Worm (Caenorhabditis elegans): ENCODE data around the gene C54D10.5.

Gene C54D10.5

DNA sequence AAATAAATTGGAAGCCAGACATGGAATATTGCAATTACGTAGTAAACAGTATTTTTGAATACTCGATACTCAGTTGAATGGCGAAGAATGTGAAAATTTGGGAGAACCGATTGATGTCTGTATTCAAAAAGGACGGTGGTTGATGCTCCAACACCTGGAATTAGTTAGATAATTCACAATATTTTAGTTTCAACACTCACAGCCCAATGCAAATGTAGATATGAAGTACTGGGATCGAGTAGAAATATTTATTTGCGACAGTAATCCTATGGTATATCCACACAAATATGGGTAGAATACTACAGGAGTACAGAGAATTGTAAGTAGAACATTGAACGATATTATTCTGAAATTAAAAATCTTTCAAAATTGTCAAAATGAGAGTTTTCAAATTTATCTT, 4.0 kb downstream of the C54D10.5 start:
- TF ChIP-seq fkh-8 (tag; optimal IDR thresholded peaks at IDR 0.05) (no peak), ets-5 (GFP tag; IDR thresholded peaks at IDR 0.05) (no peak), pax-3 (tag; optimal IDR thresholded peaks at IDR 0.05) (no peak), nhr-47 (tag; optimal IDR thresholded peaks at IDR 0.05) (no peak), mep-1 (tag; optimal IDR thresholded peaks at IDR 0.05) (no peak), irx-1 (tag; optimal IDR thresholded peaks at IDR 0.05) (no peak), lin-15B (tag; optimal IDR thresholded peaks at IDR 0.05) (no peak), tbx-2 (tag; optimal IDR thresholded peaks at IDR 0.05) (no peak), fos-1 (tag; optimal IDR thresholded peaks at IDR 0.05) (no peak), snpc-4 (tag; optimal IDR thresholded peaks at IDR 0.05) (no peak), nhr-237 (tag; optimal IDR thresholded peaks at IDR 0.05) (no peak), pqm-1 (tag; optimal IDR thresholded peaks at IDR 0.05) (no peak), ztf-11 (tag; optimal IDR thresholded peaks at IDR 0.05) (no peak), nhr-76 (tag; optimal IDR thresholded peaks at IDR 0.05) (no peak), lin-39 (tag; optimal IDR thresholded peaks at IDR 0.05) (no peak), elt-2 (tag; optimal IDR thresholded peaks at IDR 0.05) (no peak), lin-35 (GFP tag; optimal IDR thresholded peaks at IDR 0.05) (no peak), dsc-1 (tag; optimal IDR thresholded peaks at IDR 0.05) (no peak)

DNA sequence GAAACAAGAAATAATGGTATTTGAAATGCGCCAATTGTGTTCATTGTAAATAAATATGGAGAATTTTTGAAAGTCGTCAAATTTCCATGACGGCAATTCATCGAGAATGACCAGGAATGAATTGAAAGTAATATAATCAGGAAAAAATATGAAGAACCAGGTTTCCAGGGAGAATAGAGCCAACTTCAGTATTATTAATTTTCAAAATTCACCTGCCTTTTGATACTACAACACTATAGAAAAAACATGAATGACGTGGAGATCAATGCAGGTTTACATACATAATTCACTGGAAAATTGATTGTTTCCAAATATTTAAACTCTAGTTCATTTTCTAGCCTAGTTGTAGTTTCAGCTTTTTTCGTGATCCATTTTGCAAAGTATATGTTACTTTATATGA, 4.6 kb downstream of the C54D10.5 start, which contains the start of gene srh-25:
TSS of gene srh-25 (minus strand) at position 101 of the 400 bp plus-strand sequence.
- TF ChIP-seq nhr-76 (tag; optimal IDR thresholded peaks at IDR 0.05) (no peak), ceh-90 (tag; optimal IDR thresholded peaks at IDR 0.05) (no peak), swsn-7 (tag; optimal IDR thresholded peaks at IDR 0.05) (no peak), hlh-4 (tag; optimal IDR thresholded peaks at IDR 0.05) (peak; percentile 60), fkh-8 (tag; optimal IDR thresholded peaks at IDR 0.05) (no peak)

ce11 chrV:12441420-12441819, 12.3 kb downstream of the C54D10.5 start, which contains the start of gene pals-37:
pals-37 (minus strand) TSS chrV:12441520.
- no peak for TF ChIP-seq C34B4.2 (tag; optimal IDR thresholded peaks at IDR 0.05)

DNA sequence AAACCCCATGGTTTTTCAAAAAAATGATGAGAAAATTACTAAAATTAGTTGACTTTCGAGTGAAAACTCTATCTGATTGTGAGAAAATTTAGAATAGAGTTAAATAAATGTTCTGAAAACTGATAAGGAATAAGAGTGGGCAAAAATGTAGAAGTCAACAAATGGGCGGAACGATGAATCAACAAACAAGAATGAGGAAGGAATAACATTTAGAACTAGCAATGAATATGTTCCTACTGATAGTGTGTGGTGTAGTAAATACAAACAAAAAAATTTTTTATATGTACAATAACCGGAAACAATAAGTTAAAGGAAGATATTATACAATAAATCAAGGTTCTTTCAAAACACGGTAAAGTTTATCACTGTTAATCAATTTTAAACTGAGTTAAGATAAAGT, 14.6 kb downstream of the C54D10.5 start, which contains the start of gene pals-39:
TSS of gene pals-39 (minus strand) at position 101 of the 400 bp plus-strand sequence.
- TF ChIP-seq lin-15B (tag; optimal IDR thresholded peaks at IDR 0.05): no peak
- TF ChIP-seq nhr-28 (tag; optimal IDR thresholded peaks at IDR 0.05): no peak
- no peak for TF ChIP-seq C34B4.2 (tag; optimal IDR thresholded peaks at IDR 0.05)
- TF ChIP-seq fkh-10 (GFP tag; optimal IDR thresholded peaks at IDR 0.05): no peak
- TF ChIP-seq lin-35 (GFP tag; optimal IDR thresholded peaks at IDR 0.05): no peak
- TF ChIP-seq pag-3 (tag; optimal IDR thresholded peaks at IDR 0.05; ENCODE audit: borderline replicate concordance, insufficient read depth): no peak
- TF ChIP-seq aly-2 (tag; optimal IDR thresholded peaks at IDR 0.05): no peak
- no peak for TF ChIP-seq nhr-11 (tag; optimal IDR thresholded peaks at IDR 0.05)
- no peak for TF ChIP-seq jun-1 (tag; optimal IDR thresholded peaks at IDR 0.05)
- TF ChIP-seq hlh-17 (GFP tag; optimal IDR thresholded peaks at IDR 0.05; ENCODE audit: borderline replicate concordance): no peak
- TF ChIP-seq F16B12.6 (tag; optimal IDR thresholded peaks at IDR 0.05): no peak
- no peak for TF ChIP-seq mef-2 (tag; optimal IDR thresholded peaks at IDR 0.05)
- TF ChIP-seq nhr-90 (tag; optimal IDR thresholded peaks at IDR 0.05; ENCODE audit: poor library complexity): no peak

DNA sequence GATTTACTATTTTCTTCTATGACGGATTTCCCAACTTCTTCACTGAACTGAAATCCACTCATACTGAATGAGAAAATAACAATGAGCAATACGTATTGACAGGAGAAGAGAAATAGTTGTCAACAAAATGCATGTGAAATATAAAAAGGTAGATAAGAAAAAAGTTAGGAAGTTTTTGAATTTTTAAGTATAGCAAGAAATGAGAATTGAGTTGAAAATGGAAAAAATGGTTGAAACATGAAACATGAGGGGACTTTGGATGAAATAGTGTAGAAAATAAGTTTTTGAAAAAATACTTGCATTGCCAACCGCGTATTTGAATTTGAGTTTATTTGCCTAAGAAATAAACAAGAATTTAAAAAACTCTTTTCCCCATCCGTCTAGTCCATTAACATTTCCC, 17.8 kb downstream of the C54D10.5 start, which contains the start of the genes pals-38 and C54D10.9:
TSS of gene pals-38 (minus strand) at position 101 of the 400 bp plus-strand sequence.
TSS of gene C54D10.9 (plus strand) at position 259 of the 400 bp plus-strand sequence.
- TF ChIP-seq efl-1 (optimal IDR thresholded peaks at IDR 0.05) (no peak), efl-1 (GFP tag; optimal IDR thresholded peaks at IDR 0.05 in 1 of 2) (peak in 1 of 2 experiments; percentile 79), ztf-4 (tag; optimal IDR thresholded peaks at IDR 0.05) (no peak), sptf-1 (tag; optimal IDR thresholded peaks at IDR 0.05) (no peak)

Data from whole organism, L1 larva.